Fruit fly (Drosophila melanogaster) whole organism, prepupa: ENCODE results near the gene CG15021.

Experiments used
- Blimp-1 ChIP-seq: fragments of 200-800 bp; sonication (Bioruptor generic); optimal IDR thresholded peaks from 3 replicates; lab custom pipeline; 2017; ENCODE audit warnings: missing biosample characterization, missing genetic modification characterization, mild to moderate bottlenecking, moderate library complexity, missing genetic modification reagents
- CG16779 ChIP-seq: fragments of 200-800 bp; sonication (Bioruptor generic); optimal IDR thresholded peaks from 3 replicates; lab custom pipeline; 2017; ENCODE audit warnings: missing biosample characterization, mild to moderate bottlenecking, missing genetic modification characterization
- CG34406 ChIP-seq: fragments of 200-800 bp; sonication (Bioruptor generic); optimal IDR thresholded peaks from 3 replicates; lab custom pipeline; 2016; ENCODE audit warnings: missing biosample characterization, missing genetic modification characterization
- CG6808 ChIP-seq: fragments of 200-800 bp; sonication (Bioruptor generic); optimal IDR thresholded peaks from 3 replicates; lab custom pipeline; 2017; ENCODE audit warnings: missing biosample characterization, missing genetic modification characterization, mild to moderate bottlenecking, moderate library complexity, missing genetic modification reagents
- CG6854 ChIP-seq: fragments of 200-800 bp; sonication (Bioruptor generic); optimal IDR thresholded peaks from 2 replicates; lab custom pipeline; 2017; ENCODE audit warnings: missing biosample characterization, mild to moderate bottlenecking, missing genetic modification characterization
- Eip93F ChIP-seq: fragments of 200-800 bp; sonication (Bioruptor generic); optimal IDR thresholded peaks from 2 replicates; lab custom pipeline; 2016; ENCODE audit warnings: missing biosample characterization, mild to moderate bottlenecking, missing genetic modification characterization
- Hr38 ChIP-seq: sonication (Bioruptor generic); optimal IDR thresholded peaks from 2 replicates; lab custom pipeline; 2016; ENCODE audit warnings: missing biosample characterization, missing genetic modification characterization
- Lpt ChIP-seq: fragments of 200-800 bp; sonication (Bioruptor generic); optimal IDR thresholded peaks from 3 replicates; lab custom pipeline; 2016; ENCODE audit warnings: missing biosample characterization, missing genetic modification characterization
- OdsH ChIP-seq: fragments of 200-800 bp; sonication (Bioruptor generic); optimal IDR thresholded peaks from 3 replicates; lab custom pipeline; 2016; ENCODE audit warnings: missing biosample characterization, missing genetic modification characterization
- Sox102F ChIP-seq: fragments of 200-800 bp; sonication (Bioruptor generic); optimal IDR thresholded peaks from 2 replicates; lab custom pipeline; 2016; ENCODE audit warnings: missing biosample characterization, mild to moderate bottlenecking, missing genetic modification characterization
- cyc ChIP-seq: fragments of 200-800 bp; sonication (Bioruptor generic); optimal IDR thresholded peaks from 3 replicates; lab custom pipeline; 2016; ENCODE audit warnings: missing biosample characterization, missing genetic modification characterization
- dsx ChIP-seq: fragments of 200-800 bp; optimal IDR thresholded peaks from 3 replicates; lab custom pipeline; 2019; ENCODE audit warnings: missing biosample characterization, mild to moderate bottlenecking, missing genetic modification characterization, moderate library complexity; ENCODE audit not compliant: poor library complexity, severe bottlenecking
- esn ChIP-seq: fragments of 200-800 bp; sonication (Bioruptor generic); optimal IDR thresholded peaks from 2 replicates; lab custom pipeline; 2016; ENCODE audit warnings: missing biosample characterization, mild to moderate bottlenecking, missing genetic modification characterization, moderate library complexity
- spab ChIP-seq: fragments of 200-800 bp; sonication (Bioruptor generic); optimal IDR thresholded peaks from 2 replicates; lab custom pipeline; 2017; ENCODE audit warnings: missing biosample characterization, mild to moderate bottlenecking, missing genetic modification characterization, missing genetic modification reagents

DNA sequence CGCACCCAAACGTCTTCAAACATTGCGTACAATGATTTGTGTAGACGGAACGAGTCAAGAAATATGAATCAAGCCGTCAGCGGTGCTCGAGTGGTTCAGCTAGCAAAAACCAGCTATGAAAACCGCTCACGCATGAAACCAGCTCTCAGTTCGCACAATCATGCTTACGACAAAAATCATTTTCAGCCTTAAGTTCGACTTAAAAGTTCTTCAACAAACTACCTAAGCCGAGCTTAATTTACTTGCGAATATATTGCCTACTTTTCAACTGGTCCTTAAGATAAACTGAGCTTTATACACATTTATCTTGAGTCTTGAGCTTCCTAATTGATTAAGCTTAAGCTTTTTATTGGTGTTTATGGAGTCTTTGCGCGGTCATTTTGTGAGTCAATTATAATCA is 3.6 kb downstream of the CG15021 start:
- TF ChIP-seq CG34406 (GFP tag; lab: Kevin White, UChicago) = no peak
- no peak for TF ChIP-seq OdsH (GFP tag; lab: Kevin White, UChicago)
- TF ChIP-seq dsx (GFP tag; lab: Kevin White, UChicago) = no peak
- TF ChIP-seq spab = no peak
- TF ChIP-seq CG6854 (GFP tag; lab: Kevin White, UChicago) = no peak
- TF ChIP-seq Blimp-1 (GFP tag; lab: Kevin White, UChicago) = no peak
- TF ChIP-seq esn (GFP tag; lab: Kevin White, UChicago) = no peak
- TF ChIP-seq Eip93F = no peak
- no peak for TF ChIP-seq Sox102F (GFP tag; lab: Kevin White, UChicago)
- TF ChIP-seq Lpt (GFP tag; lab: Kevin White, UChicago) = no peak
- TF ChIP-seq CG6808 (GFP tag; lab: Kevin White, UChicago) = no peak
- no peak for TF ChIP-seq Hr38 (GFP tag; lab: Kevin White, UChicago)
- no peak for TF ChIP-seq cyc (GFP tag; lab: Kevin White, UChicago)
- TF ChIP-seq CG16779 = no peak
